Worm (Caenorhabditis elegans): ENCODE results near the gene D1054.10.

D1054.10 gene

DNA sequence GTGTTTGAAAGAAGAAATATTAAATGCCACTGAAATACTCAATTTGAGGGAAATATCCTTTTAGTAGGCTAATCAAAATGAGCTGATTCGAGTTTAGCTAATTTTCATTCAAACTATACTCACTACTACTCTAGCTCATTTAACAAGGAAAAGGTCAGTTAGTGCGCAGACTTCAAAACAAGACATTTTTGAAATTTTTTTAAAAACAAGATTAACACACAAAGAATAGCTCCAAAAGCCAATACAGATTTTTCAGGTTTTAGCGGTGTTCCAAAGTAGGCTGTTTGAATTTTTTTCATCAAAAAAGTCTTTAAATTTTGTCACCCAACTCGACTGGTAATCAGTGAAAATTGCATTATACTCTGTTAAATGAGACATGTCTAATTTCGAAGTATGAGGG, 31.8 kb downstream of the D1054.10 start:
- TF ChIP-seq nhr-25 (tag; optimal IDR thresholded peaks at IDR 0.05; ENCODE audit: borderline replicate concordance, insufficient read depth), result peak; percentile 31
- TF ChIP-seq dpl-1 (GFP tag; optimal IDR thresholded peaks at IDR 0.05), result no peak
- TF ChIP-seq unc-62 (GFP tag; optimal IDR thresholded peaks at IDR 0.05 in 1 of 2), result peak in 1 of 2 experiments; percentile 94
- no peak for TF ChIP-seq unc-62 (tag; optimal IDR thresholded peaks at IDR 0.05)
- TF ChIP-seq nhr-6 (tag; optimal IDR thresholded peaks at IDR 0.05), result no peak
- TF ChIP-seq dmd-6 (GFP tag; IDR thresholded peaks at IDR 0.05), result no peak

DNA sequence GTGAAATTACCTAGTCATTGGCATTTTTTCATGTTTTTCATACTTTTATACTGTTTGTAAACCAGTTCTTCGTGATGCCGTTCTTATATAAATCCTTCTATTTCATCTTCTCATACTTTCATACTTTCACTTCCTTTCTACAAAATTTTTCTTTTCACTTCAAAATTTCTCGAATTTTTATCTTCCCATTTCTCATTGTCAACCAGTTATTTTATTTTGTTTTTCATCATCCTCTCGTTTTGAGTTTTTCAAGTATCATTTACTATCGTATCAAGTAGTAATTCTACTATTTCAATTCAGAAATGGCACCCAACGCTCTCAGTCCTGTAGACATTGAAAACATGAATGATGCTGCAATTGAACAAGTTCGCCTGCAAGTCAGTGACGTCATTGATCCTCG, 34.0 kb downstream of the D1054.10 start, which contains the start of gene F28H7.8:
TSS of gene F28H7.8 (plus strand) at position 301 of the 400 bp plus-strand sequence.
- no peak for TF ChIP-seq hif-1 (tag; optimal IDR thresholded peaks at IDR 0.05)
- peak in 1 of 2 experiments; percentile 38 for TF ChIP-seq unc-62 (GFP tag; optimal IDR thresholded peaks at IDR 0.05 in 1 of 2)
- no peak for TF ChIP-seq unc-62 (tag; optimal IDR thresholded peaks at IDR 0.05)

DNA sequence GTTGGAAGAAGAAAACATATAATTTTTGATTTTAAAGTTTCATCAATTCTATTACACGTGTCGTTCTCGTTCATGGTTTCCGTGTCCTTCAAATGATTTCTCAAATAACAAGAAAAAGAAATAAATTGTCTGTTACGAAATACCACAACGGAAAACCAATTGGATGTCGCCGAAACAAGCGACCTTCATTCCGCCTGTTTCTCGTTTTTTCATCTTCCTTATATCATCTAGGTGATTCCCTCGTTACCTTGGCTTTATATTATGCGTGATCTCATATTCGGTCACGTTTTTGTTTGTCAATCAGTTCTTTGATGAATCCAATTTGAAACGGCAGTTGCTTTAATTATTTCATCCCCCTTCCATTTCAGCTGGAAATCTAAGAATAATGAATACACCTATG, 35.5 kb downstream of the D1054.10 start:
- TF ChIP-seq unc-62 (GFP tag; optimal IDR thresholded peaks at IDR 0.05 in 1 of 2) (peak in 1 of 2 experiments; percentile 44), unc-62 (tag; optimal IDR thresholded peaks at IDR 0.05) (no peak), arid-1 (GFP tag; conservative IDR thresholded peaks at IDR 0.05) (no peak), spr-1 (tag; optimal IDR thresholded peaks at IDR 0.05) (no peak), mep-1 (tag; optimal IDR thresholded peaks at IDR 0.05) (peak; percentile 10), nhr-28 (tag; optimal IDR thresholded peaks at IDR 0.05) (peak; percentile 8), hlh-30 (tag; optimal IDR thresholded peaks at IDR 0.05; ENCODE audit: insufficient read depth) (peak; percentile 24), nhr-42 (GFP tag; IDR thresholded peaks at IDR 0.05) (no peak), snpc-4 (tag; optimal IDR thresholded peaks at IDR 0.05) (no peak), ZK337.2 (GFP tag; IDR thresholded peaks at IDR 0.05) (no peak), nhr-11 (tag; optimal IDR thresholded peaks at IDR 0.05) (no peak), F37D6.2 (tag; optimal IDR thresholded peaks at IDR 0.05) (no peak), zip-2 (tag; optimal IDR thresholded peaks at IDR 0.05) (no peak), ceh-32 (tag; optimal IDR thresholded peaks at IDR 0.05; ENCODE audit: poor library complexity) (no peak), nhr-6 (tag; optimal IDR thresholded peaks at IDR 0.05) (no peak), set-16 (GFP tag; IDR thresholded peaks at IDR 0.05) (no peak), ztf-11 (tag; optimal IDR thresholded peaks at IDR 0.05) (no peak), nhr-111 (GFP tag; optimal IDR thresholded peaks at IDR 0.05) (no peak), dpl-1 (GFP tag; optimal IDR thresholded peaks at IDR 0.05) (no peak), ceh-20 (GFP tag; IDR thresholded peaks at IDR 0.05) (no peak), duxl-1 (tag; optimal IDR thresholded peaks at IDR 0.05; ENCODE audit: poor library complexity) (no peak), daf-8 (GFP tag; IDR thresholded peaks at IDR 0.05) (no peak), spr-3 (GFP tag; optimal IDR thresholded peaks at IDR 0.05) (no peak), mxl-3 (GFP tag; optimal IDR thresholded peaks at IDR 0.05) (peak; percentile 3), lin-38 (GFP tag; IDR thresholded peaks at IDR 0.05) (no peak), nhr-25 (tag; optimal IDR thresholded peaks at IDR 0.05; ENCODE audit: borderline replicate concordance, insufficient read depth) (peak; percentile 73), mdl-1 (tag; optimal IDR thresholded peaks at IDR 0.05) (peak in 1 of 2 experiments; percentile 48), aha-1 (tag) (peak; percentile 22), ces-1 (GFP tag; optimal IDR thresholded peaks at IDR 0.05) (no peak), sdz-12 (GFP tag; optimal IDR thresholded peaks at IDR 0.05) (no peak), lin-39 (tag; optimal IDR thresholded peaks at IDR 0.05) (no peak), egl-27 (tag; optimal IDR thresholded peaks at IDR 0.05) (no peak), mes-2 (tag; optimal IDR thresholded peaks at IDR 0.05; ENCODE audit: poor library complexity, severe bottlenecking) (no peak), rbr-2 (tag; optimal IDR thresholded peaks at IDR 0.05) (no peak), F26F4.8 (GFP tag; conservative IDR thresholded peaks at IDR 0.05) (no peak), daf-19 (GFP tag; conservative IDR thresholded peaks at IDR 0.05) (no peak), nhr-10 (tag; optimal IDR thresholded peaks at IDR 0.05) (no peak)

All from whole organism, L4 larva.